Fruit fly (Drosophila melanogaster): ENCODE results near the gene MED27.

DNA sequence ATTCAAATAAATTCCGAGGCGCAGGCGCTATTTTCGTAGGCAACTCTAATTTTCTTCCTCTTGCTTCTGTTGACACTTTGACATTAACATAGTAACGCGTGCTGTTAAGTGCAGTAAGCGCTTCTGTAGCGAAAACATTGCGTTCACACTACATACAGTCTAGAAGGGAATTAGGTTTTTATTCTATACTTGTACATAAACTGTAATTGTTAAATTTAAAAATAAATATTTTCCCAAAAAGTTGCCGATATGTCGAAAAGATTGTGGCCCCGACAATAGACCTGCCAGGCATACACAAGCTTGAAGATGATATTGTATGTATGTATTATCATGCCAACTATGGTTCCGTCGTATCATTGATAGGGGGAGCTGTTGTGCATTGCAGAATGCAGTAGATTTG, 48.5 kb upstream of the MED27 start, which contains the start of gene asl:
- peak; percentile 84 to 87 for TF ChIP-seq CTCF (optimal IDR thresholded peaks at IDR 0.05)
- no peak for TF ChIP-seq CG8478 (optimal IDR thresholded peaks at IDR 0.05)

Data from S2 (cell line).